Fruit fly (Drosophila melanogaster): Measurements from ENCODE around the gene CG1233.

- no peak for TF ChIP-seq Sin3A (optimal IDR thresholded peaks at IDR 0.05)
- no peak for TF ChIP-seq psq (optimal IDR thresholded peaks at IDR 0.05)
- no peak for TF ChIP-seq Myc (optimal IDR thresholded peaks at IDR 0.05)
- no peak for TF ChIP-seq insv (optimal IDR thresholded peaks at IDR 0.05)
- no peak for TF ChIP-seq ttk (optimal IDR thresholded peaks at IDR 0.05)
These were observed 3.6 kb upstream of the CG1233 start, which contains the start of gene Roc1b for dm6 chr3L:357681-358080.

Data from Kc167 (cell line).